Worm (Caenorhabditis elegans): ENCODE results near the gene mrpl-28.

DNA sequence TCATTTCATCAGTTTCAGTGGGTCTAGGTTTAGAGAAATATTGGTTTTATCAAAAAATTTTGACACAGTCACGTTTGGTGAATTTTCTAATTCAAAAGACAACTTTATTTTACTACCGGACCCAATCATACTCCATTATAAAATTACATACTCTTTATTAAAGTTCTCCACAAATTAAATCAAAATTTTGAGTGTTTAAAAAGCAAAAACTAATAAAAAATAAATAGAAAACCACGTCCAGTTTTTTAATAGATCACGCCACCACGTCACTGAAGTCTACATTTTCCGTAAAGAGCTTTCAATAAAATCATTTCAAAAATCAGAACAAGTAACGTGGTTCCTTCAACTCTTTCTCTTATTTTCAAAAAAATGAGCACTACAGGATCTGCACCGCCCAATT lies 49.9 kb downstream of the mrpl-28 start, which contains the start of gene txt-1:
- TF ChIP-seq nhr-237 (tag; optimal IDR thresholded peaks at IDR 0.05) (no peak), lin-15B (tag; optimal IDR thresholded peaks at IDR 0.05) (no peak), R02D3.7 (tag; optimal IDR thresholded peaks at IDR 0.05) (no peak), spr-3 (GFP tag; optimal IDR thresholded peaks at IDR 0.05) (no peak), pha-4 (GFP tag; IDR thresholded peaks at IDR 0.05) (no peak), pha-4 (tag; optimal IDR thresholded peaks at IDR 0.05) (no peak), unc-62 (GFP tag; optimal IDR thresholded peaks at IDR 0.05 in 1 of 2) (no peak), unc-62 (tag; optimal IDR thresholded peaks at IDR 0.05) (no peak), Y75B8A.6 (GFP tag; IDR thresholded peaks at IDR 0.05) (no peak)
